Worm (Caenorhabditis elegans) whole organism, L4/young adult: Measurements from ENCODE around the gene F35D11.4.

Experiments used
- W03F9.2 ChIP-seq: fragments of 150-350 bp; optimal IDR thresholded peaks from 2 replicates; lab custom pipeline; 2014; ENCODE audit warnings: missing biosample characterization, missing genetic modification characterization
- dao-5 ChIP-seq: sonication (generic microtip); optimal IDR thresholded peaks from 2 replicates; lab custom pipeline; 2016; ENCODE audit warnings: missing genotype, missing genetic modification characterization, moderate library complexity, missing compliant biosample characterization
- him-1 ChIP-seq: sonication (generic microtip); optimal IDR thresholded peaks from 2 replicates; lab custom pipeline; 2016; ENCODE audit warnings: missing genotype, missing genetic modification reagents, missing genetic modification characterization, missing compliant biosample characterization

F35D11.4 gene

ce11 chrII:4608073-4608472, 4.8 kb downstream of the F35D11.4 start, which contains the start of gene F35D11.3:
TSS of gene F35D11.3 (plus strand) at chrII:4608372.
- TF ChIP-seq W03F9.2 (tag; lab: Kevin White, UChicago) = no peak
- TF ChIP-seq him-1 (tag; lab: Kevin White, UChicago) = no peak
- no peak for TF ChIP-seq dao-5 (tag; lab: Kevin White, UChicago)

- TF ChIP-seq W03F9.2 (tag; lab: Kevin White, UChicago) (no peak), him-1 (tag; lab: Kevin White, UChicago) (no peak), dao-5 (tag; lab: Kevin White, UChicago) (no peak)
Measured at ce11 chrII:4612694-4613093, 9.5 kb downstream of the F35D11.4 start, which contains the start of gene pqn-35. TSS of gene pqn-35 (plus strand) at chrII:4612994.

- TF ChIP-seq W03F9.2 (tag; lab: Kevin White, UChicago) = no peak
Measured at ce11 chrII:4616443-4616842, 13.2 kb downstream of the F35D11.4 start, which contains the start of gene clec-136. TSS of gene clec-136 (minus strand) at chrII:4616543.

- no peak for TF ChIP-seq dao-5 (tag; lab: Kevin White, UChicago)
Measured at ce11 chrII:4617990-4618389, 14.8 kb downstream of the F35D11.4 start, which contains the start of gene clec-137. TSS of gene clec-137 (minus strand) at chrII:4618090.

- TF ChIP-seq dao-5 (tag; lab: Kevin White, UChicago) (no peak), W03F9.2 (tag; lab: Kevin White, UChicago) (no peak), him-1 (tag; lab: Kevin White, UChicago) (no peak)
Measured at ce11 chrII:4619700-4620099, 16.5 kb downstream of the F35D11.4 start, which contains the start of gene clec-138. TSS of gene clec-138 (minus strand) at chrII:4619800.

ce11 chrII:4621650-4622049, 18.4 kb downstream of the F35D11.4 start, which contains the start of gene clec-139:
TSS of gene clec-139 (minus strand) at chrII:4621750.
- TF ChIP-seq W03F9.2 (tag; lab: Kevin White, UChicago) (no peak), dao-5 (tag; lab: Kevin White, UChicago) (no peak), him-1 (tag; lab: Kevin White, UChicago) (no peak)

ce11 chrII:4626606-4627005, 23.4 kb downstream of the F35D11.4 start, which contains the start of gene F35D11.1:
TSS of gene F35D11.1 (plus strand) at chrII:4626906.
- TF ChIP-seq him-1 (tag; lab: Kevin White, UChicago) (no peak), W03F9.2 (tag; lab: Kevin White, UChicago) (no peak), dao-5 (tag; lab: Kevin White, UChicago) (no peak)

ce11 chrII:4631479-4631878, 28.3 kb downstream of the F35D11.4 start:
- TF ChIP-seq dao-5 (tag; lab: Kevin White, UChicago) (no peak), him-1 (tag; lab: Kevin White, UChicago) (no peak), W03F9.2 (tag; lab: Kevin White, UChicago) (no peak)

- TF ChIP-seq him-1 (tag; lab: Kevin White, UChicago) (no peak), W03F9.2 (tag; lab: Kevin White, UChicago) (no peak), dao-5 (tag; lab: Kevin White, UChicago) (no peak)
Measured at ce11 chrII:4638241-4638640, 35.0 kb downstream of the F35D11.4 start, which contains the start of gene che-10. TSS of gene che-10 (minus strand) at chrII:4638341.

ce11 chrII:4638891-4639290, 35.7 kb downstream of the F35D11.4 start:
- TF ChIP-seq dao-5 (tag; lab: Kevin White, UChicago) (no peak), W03F9.2 (tag; lab: Kevin White, UChicago) (no peak), him-1 (tag; lab: Kevin White, UChicago) (no peak)

- TF ChIP-seq him-1 (tag; lab: Kevin White, UChicago) (no peak), W03F9.2 (tag; lab: Kevin White, UChicago) (no peak), dao-5 (tag; lab: Kevin White, UChicago) (no peak)
Measured at ce11 chrII:4640748-4641147, 37.5 kb downstream of the F35D11.4 start.

- TF ChIP-seq him-1 (tag; lab: Kevin White, UChicago) = no peak
- TF ChIP-seq dao-5 (tag; lab: Kevin White, UChicago) = no peak
- no peak for TF ChIP-seq W03F9.2 (tag; lab: Kevin White, UChicago)
Measured at ce11 chrII:4648785-4649184, 45.6 kb downstream of the F35D11.4 start, which contains the start of gene lgc-27. TSS of gene lgc-27 (plus strand) at chrII:4649085.

ce11 chrII:4650072-4650471, 46.8 kb downstream of the F35D11.4 start:
- TF ChIP-seq dao-5 (tag; lab: Kevin White, UChicago) (no peak), W03F9.2 (tag; lab: Kevin White, UChicago) (no peak), him-1 (tag; lab: Kevin White, UChicago) (no peak)
